Worm (Caenorhabditis elegans) whole organism, L4 larva: ENCODE data around the gene pes-4.

ENCODE experiments used
- D1046.2 ChIP-seq: fragments of 200-800 bp; sonication (Bioruptor generic); IDR thresholded peaks from 2 replicates; pipeline ENCODE4 v1.3.6; 2022; ENCODE audit warnings: missing genetic modification characterization, missing compliant biosample characterization
- F10B5.3 ChIP-seq: sonication (generic microtip); optimal IDR thresholded peaks from 2 replicates; lab custom pipeline; 2016; ENCODE audit warnings: mild to moderate bottlenecking, missing genetic modification characterization, missing compliant biosample characterization
- F44E2.7 ChIP-seq: fragments of 200-800 bp; sonication (Bioruptor generic); IDR thresholded peaks from 2 replicates; pipeline ENCODE4 v2.1.2; 2022; ENCODE audit warnings: missing genetic modification characterization, missing compliant biosample characterization
- Y105C5A.15 ChIP-seq: fragments of 200-800 bp; sonication (Bioruptor generic); IDR thresholded peaks from 2 replicates; pipeline ENCODE4 v1.3.6; 2022; ENCODE audit warnings: missing genetic modification characterization, missing compliant biosample characterization
- Y5F2A.4 ChIP-seq: fragments of 200-800 bp; sonication (Bioruptor generic); optimal IDR thresholded peaks from 2 replicates; lab custom pipeline; 2018; ENCODE audit warnings: mild to moderate bottlenecking, missing genetic modification characterization, missing compliant biosample characterization
- Y75B8A.6 ChIP-seq: fragments of 200-800 bp; sonication (Bioruptor generic); IDR thresholded peaks from 2 replicates; pipeline ENCODE4 v1.3.6; 2022; ENCODE audit warnings: missing genetic modification reagents, missing genetic modification characterization, missing compliant biosample characterization
- ZK337.2 ChIP-seq: fragments of 200-800 bp; sonication (Bioruptor generic); IDR thresholded peaks from 2 replicates; pipeline ENCODE4 v1.3.6; 2022; ENCODE audit warnings: missing genetic modification reagents, missing genetic modification characterization, missing compliant biosample characterization
- ZK546.5 ChIP-seq, 2 experiments: sonication (generic microtip); optimal IDR thresholded peaks; 2 replicates each; lab custom pipeline; 2017; ENCODE audit warnings: missing biosample characterization in 2 of 2, missing genetic modification characterization in 2 of 2
- aly-2 ChIP-seq: sonication (generic microtip); optimal IDR thresholded peaks from 2 replicates; lab custom pipeline; 2018; ENCODE audit warnings: missing biosample characterization, missing genetic modification characterization
- ceh-28 ChIP-seq: fragments of 150-350 bp; optimal IDR thresholded peaks from 2 replicates; lab custom pipeline; 2014; ENCODE audit warnings: missing biosample characterization, missing genetic modification reagents, missing genetic modification characterization
- ces-1 ChIP-seq: fragments of 150-350 bp; sonication (generic microtip); optimal IDR thresholded peaks from 4 replicates; lab custom pipeline; 2014; ENCODE audit warnings: missing biosample characterization, missing genetic modification reagents, missing genetic modification characterization
- cey-2 ChIP-seq: sonication (generic microtip); optimal IDR thresholded peaks from 3 replicates; lab custom pipeline; 2017; ENCODE audit warnings: missing genetic modification characterization, mild to moderate bottlenecking, missing compliant biosample characterization, antibody characterized with exemption, borderline replicate concordance; ENCODE audit not compliant: insufficient read depth
- daf-8 ChIP-seq: fragments of 200-800 bp; sonication (Bioruptor generic); IDR thresholded peaks from 2 replicates; pipeline ENCODE4 v1.3.6; 2022; ENCODE audit warnings: missing genetic modification characterization, missing compliant biosample characterization
- dmd-8 ChIP-seq: fragments of 200-800 bp; sonication (Bioruptor generic); IDR thresholded peaks from 2 replicates; pipeline ENCODE4 v1.3.6; 2022; ENCODE audit warnings: missing genetic modification characterization, missing compliant biosample characterization
- dpl-1 ChIP-seq: fragments of 150-350 bp; optimal IDR thresholded peaks from 2 replicates; lab custom pipeline; 2014; ENCODE audit warnings: missing biosample characterization, missing genetic modification reagents, missing genetic modification characterization
- hmg-1.1 ChIP-seq: fragments of 200-800 bp; sonication (Bioruptor generic); IDR thresholded peaks from 2 replicates; pipeline ENCODE4 v1.3.6; 2022; ENCODE audit warnings: missing genetic modification reagents, missing genetic modification characterization, missing compliant biosample characterization
- jun-1 ChIP-seq: fragments of 150-350 bp; optimal IDR thresholded peaks from 2 replicates; lab custom pipeline; 2014; ENCODE audit warnings: missing biosample characterization, missing genetic modification reagents, missing genetic modification characterization
- lin-1 ChIP-seq: fragments of 200-800 bp; sonication (Bioruptor generic); IDR thresholded peaks from 2 replicates; pipeline ENCODE4 v1.3.6; 2022; ENCODE audit warnings: missing genetic modification reagents, missing genetic modification characterization, missing compliant biosample characterization
- lin-13 ChIP-seq: fragments of 150-350 bp; optimal IDR thresholded peaks from 2 replicates; lab custom pipeline; 2014; ENCODE audit warnings: missing biosample characterization, missing genetic modification reagents, missing genetic modification characterization
- lin-29 ChIP-seq: fragments of 200-800 bp; sonication (Bioruptor generic); IDR thresholded peaks from 2 replicates; pipeline ENCODE4 v1.3.6; 2022; ENCODE audit warnings: missing genetic modification reagents, missing genetic modification characterization, missing compliant biosample characterization
- lin-38 ChIP-seq: fragments of 200-800 bp; sonication (Bioruptor generic); IDR thresholded peaks from 2 replicates; pipeline ENCODE4 v1.3.6; 2022; ENCODE audit warnings: missing genetic modification reagents, missing genetic modification characterization, missing compliant biosample characterization
- lsy-2 ChIP-seq, 2 experiments: fragments of 150-350 bp in 1 of 2; sonication (generic microtip) in 1 of 2; optimal IDR thresholded peaks; 2 replicates each; lab custom pipeline; 2014 to 2017; ENCODE audit warnings: missing biosample characterization in 2 of 2, missing genetic modification characterization in 2 of 2
- mdl-1 ChIP-seq, 2 experiments: fragments of 150-350 bp in 1 of 2; sonication (generic microtip) in 1 of 2; optimal IDR thresholded peaks; 2 replicates each; lab custom pipeline; 2014 to 2017; ENCODE audit warnings: missing biosample characterization in 2 of 2, missing genetic modification characterization in 2 of 2
- mep-1 ChIP-seq: fragments of 150-350 bp; sonication (generic microtip); optimal IDR thresholded peaks from 3 replicates; lab custom pipeline; 2014; ENCODE audit warnings: missing biosample characterization, missing genetic modification characterization
- mes-2 ChIP-seq: sonication (generic microtip); optimal IDR thresholded peaks from 2 replicates; lab custom pipeline; 2016; ENCODE audit warnings: missing genotype, mild to moderate bottlenecking, missing genetic modification characterization, missing compliant biosample characterization; ENCODE audit not compliant: poor library complexity, severe bottlenecking
- nhr-41 ChIP-seq: fragments of 200-800 bp; sonication (Bioruptor generic); IDR thresholded peaks from 2 replicates; pipeline ENCODE4 v1.3.6; 2022; ENCODE audit warnings: missing genetic modification reagents, missing genetic modification characterization, missing compliant biosample characterization
- nhr-76 ChIP-seq: fragments of 150-350 bp; optimal IDR thresholded peaks from 2 replicates; lab custom pipeline; 2014; ENCODE audit warnings: missing biosample characterization, missing genetic modification characterization
- pha-4 ChIP-seq, 2 experiments: fragments of 150-350 bp in 1 of 2; fragments of 200-800 bp in 1 of 2; sonication (Bioruptor generic) in 1 of 2; IDR thresholded peaks in 1 of 2; optimal IDR thresholded peaks in 1 of 2; 2 replicates each; pipeline versions ENCODE4 v1.3.6 to Lab custom; 2014 to 2022; ENCODE audit warnings: missing genetic modification characterization in 2 of 2, missing genetic modification reagents in 2 of 2, missing biosample characterization in 1 of 2, missing compliant biosample characterization in 1 of 2
- sdz-12 ChIP-seq: fragments of 200-800 bp; sonication (Bioruptor generic); optimal IDR thresholded peaks from 2 replicates; lab custom pipeline; 2018; ENCODE audit warnings: mild to moderate bottlenecking, missing genetic modification characterization, missing compliant biosample characterization
- set-16 ChIP-seq: fragments of 200-800 bp; sonication (Bioruptor generic); IDR thresholded peaks from 2 replicates; pipeline ENCODE4 v1.3.6; 2022; ENCODE audit warnings: missing genetic modification reagents, missing genetic modification characterization, missing compliant biosample characterization
- tra-1 ChIP-seq: fragments of 200-800 bp; sonication (Bioruptor generic); IDR thresholded peaks from 2 replicates; pipeline ENCODE4 v1.3.6; 2022; ENCODE audit warnings: missing genetic modification reagents, missing genetic modification characterization, missing compliant biosample characterization
- unc-130 ChIP-seq: sonication (generic microtip); optimal IDR thresholded peaks from 2 replicates; lab custom pipeline; 2016; ENCODE audit warnings: missing genetic modification reagents, missing genetic modification characterization, missing compliant biosample characterization
- unc-62 ChIP-seq, 3 experiments: fragments of 150-350 bp in 1 of 3; sonication (generic microtip); optimal IDR thresholded peaks in 2 of 3; peaks in 1 of 3; 1 replicate in 1 of 3; 2 replicates in 2 of 3; lab custom pipeline; 2014 to 2017; ENCODE audit warnings: missing biosample characterization in 3 of 3, missing genetic modification characterization in 3 of 3, missing genetic modification reagents in 3 of 3, missing genotype in 1 of 3
- vab-7 ChIP-seq: fragments of 200-800 bp; sonication (Bioruptor generic); IDR thresholded peaks from 2 replicates; pipeline ENCODE4 v1.3.6; 2022; ENCODE audit warnings: missing genetic modification reagents, missing genetic modification characterization, missing compliant biosample characterization
- zfp-2 ChIP-seq: sonication (generic microtip); optimal IDR thresholded peaks from 2 replicates; lab custom pipeline; 2016; ENCODE audit warnings: mild to moderate bottlenecking, missing genetic modification characterization, missing compliant biosample characterization
- zip-11 ChIP-seq: fragments of 200-800 bp; sonication (Bioruptor generic); IDR thresholded peaks from 2 replicates; pipeline ENCODE4 v1.3.6; 2022; ENCODE audit warnings: missing genetic modification characterization, missing compliant biosample characterization
- ztf-7 ChIP-seq: fragments of 150-350 bp; optimal IDR thresholded peaks from 2 replicates; lab custom pipeline; 2014; ENCODE audit warnings: missing biosample characterization, missing genetic modification characterization

Gene pes-4

ce11 chrIII:1210638-1211037 is 19.4 kb downstream of the pes-4 start:
- TF ChIP-seq ztf-7 (tag; lab: Kevin White, UChicago) (no peak), ceh-28 (tag; lab: Kevin White, UChicago) (peak; percentile 31), unc-62 (GFP tag; optimal IDR thresholded peaks at IDR 0.05 in 1 of 2; lab: Kevin White, UChicago) (peak in 1 of 2 experiments; percentile 12), unc-62 (tag; optimal IDR thresholded peaks at IDR 0.05; lab: Kevin White, UChicago) (no peak)

DNA sequence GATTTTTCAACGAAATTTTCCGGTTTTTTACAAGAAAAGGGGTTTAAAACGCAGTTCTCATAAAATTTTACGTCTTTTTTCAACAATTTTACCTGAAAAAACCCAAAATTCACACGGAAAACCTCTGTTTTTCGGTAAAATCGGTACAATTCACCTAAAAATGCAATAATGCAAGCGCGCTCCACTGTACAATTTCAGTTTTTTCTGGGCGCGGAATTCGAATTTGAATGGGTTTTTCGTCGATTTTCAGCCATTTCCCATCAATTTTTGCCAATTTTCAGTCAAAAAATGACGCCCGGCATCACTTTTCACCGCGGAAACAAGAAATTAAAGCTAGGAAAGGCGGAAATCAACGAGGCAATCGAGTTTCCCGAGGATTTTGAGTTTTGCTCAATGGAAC is 22.2 kb downstream of the pes-4 start, which contains the start of gene orc-3:
TSS of gene orc-3 (plus strand) at position 282 of the 400 bp plus-strand sequence.
- TF ChIP-seq lsy-2 (tag; optimal IDR thresholded peaks at IDR 0.05; lab: Kevin White, UChicago) (peak in 1 of 2 experiments; percentile 22), lin-13 (GFP tag; lab: Kevin White, UChicago) (peak; percentile 43), dpl-1 (peak; percentile 84), mep-1 (tag; lab: Kevin White, UChicago) (peak; percentile 18), mes-2 (tag; lab: Kevin White, UChicago) (peak; percentile 68), lin-1 (GFP tag; lab: Robert Waterston, UW) (no peak), lin-38 (GFP tag; lab: Robert Waterston, UW) (peak; percentile 93), ZK546.5 (tag; optimal IDR thresholded peaks at IDR 0.05; lab: Kevin White, UChicago) (no peak), nhr-76 (tag; lab: Kevin White, UChicago) (no peak), F44E2.7 (GFP tag; lab: Robert Waterston, UW) (no peak)
- TF ChIP-seq, all 104 proteins: peak for 6

DNA sequence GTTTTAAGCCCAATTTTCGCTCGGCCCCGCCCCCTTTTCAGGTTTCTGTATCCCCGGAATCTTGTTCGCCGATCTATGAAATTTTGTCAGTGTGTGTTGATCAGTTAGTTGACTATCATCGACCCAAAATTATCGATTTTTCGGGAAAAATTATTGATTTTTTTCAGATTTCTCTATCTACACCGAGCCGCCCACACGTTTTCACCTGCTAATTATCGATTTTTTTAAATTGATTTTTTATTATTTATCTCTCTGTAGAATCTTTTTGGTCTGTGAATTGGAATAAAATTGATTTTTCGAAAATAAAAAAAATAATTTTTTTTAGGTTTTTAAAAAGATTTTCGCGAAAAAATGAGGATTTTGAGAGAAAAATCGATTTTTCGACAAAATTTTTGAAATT is 23.0 kb downstream of the pes-4 start:
- peak; percentile 86 for TF ChIP-seq ceh-28 (tag; lab: Kevin White, UChicago)
- TF ChIP-seq mdl-1 (tag; optimal IDR thresholded peaks at IDR 0.05; lab: Kevin White, UChicago), result no peak

- TF ChIP-seq tra-1 (GFP tag; lab: Robert Waterston, UW) (no peak), daf-8 (GFP tag; lab: Robert Waterston, UW) (no peak), unc-130 (no peak), zfp-2 (tag; lab: Kevin White, UChicago) (no peak), ceh-28 (tag; lab: Kevin White, UChicago) (peak; percentile 52), jun-1 (tag; lab: Kevin White, UChicago) (no peak), Y75B8A.6 (GFP tag; lab: Robert Waterston, UW) (no peak), lsy-2 (tag; optimal IDR thresholded peaks at IDR 0.05; lab: Kevin White, UChicago) (no peak)
Observed at ce11 chrIII:1206331-1206730, 23.7 kb downstream of the pes-4 start.

ce11 chrIII:1205421-1205820 is 24.7 kb downstream of the pes-4 start:
- TF ChIP-seq set-16 (GFP tag; lab: Robert Waterston, UW) (peak; percentile 65), ZK337.2 (GFP tag; lab: Robert Waterston, UW) (no peak), pha-4 (GFP tag; IDR thresholded peaks at IDR 0.05; lab: Robert Waterston, UW) (no peak), pha-4 (tag; optimal IDR thresholded peaks at IDR 0.05; lab: Kevin White, UChicago) (no peak), unc-62 (GFP tag; optimal IDR thresholded peaks at IDR 0.05 in 1 of 2; lab: Kevin White, UChicago) (peak in 1 of 2 experiments; percentile 40), unc-62 (tag; optimal IDR thresholded peaks at IDR 0.05; lab: Kevin White, UChicago) (no peak)

DNA sequence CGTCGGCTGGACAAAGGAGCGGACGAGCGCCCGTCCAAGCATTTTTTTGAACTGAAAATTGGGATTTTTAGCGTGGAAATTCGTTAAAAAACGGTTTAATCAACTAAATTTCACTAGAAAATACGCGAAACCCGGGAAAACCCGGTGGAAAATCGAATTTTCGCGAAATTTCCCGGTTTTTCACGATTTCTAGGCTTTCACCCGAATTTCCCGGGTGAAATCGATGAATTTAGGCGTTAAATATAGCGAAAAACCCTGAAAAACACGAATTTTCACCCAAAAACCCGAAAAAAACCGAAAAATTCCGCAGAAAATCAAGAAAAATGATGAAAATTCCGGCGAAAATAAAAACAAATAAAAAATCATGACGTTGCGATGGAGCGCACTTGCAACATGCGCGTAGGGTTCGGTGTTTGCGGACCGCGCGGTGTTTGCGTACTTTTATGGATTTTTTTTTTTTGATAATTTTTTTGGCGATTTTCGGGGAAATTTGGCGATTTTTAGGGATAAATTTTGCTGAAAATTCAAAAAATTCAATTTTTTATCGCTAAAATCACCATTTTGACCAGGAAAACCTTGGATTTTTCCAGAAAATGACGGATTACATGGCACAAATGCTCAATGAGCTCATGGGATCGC is 28.0 kb downstream of the pes-4 start, which contains the start of the genes mrpl-45 and Y119D3B.12:
TSS of gene mrpl-45 (minus strand) at position 51 of the 639 bp plus-strand sequence.
TSS of gene Y119D3B.12 (plus strand) at position 589 of the 639 bp plus-strand sequence.
- TF ChIP-seq nhr-41 (GFP tag; lab: Robert Waterston, UW), result no peak
- peak in 1 of 2 experiments; percentile 88 for TF ChIP-seq lsy-2 (tag; optimal IDR thresholded peaks at IDR 0.05; lab: Kevin White, UChicago)
- TF ChIP-seq cey-2 (tag; lab: Kevin White, UChicago), result no peak
- TF ChIP-seq D1046.2 (GFP tag; lab: Robert Waterston, UW), result no peak
- no peak for TF ChIP-seq Y105C5A.15
- no peak for TF ChIP-seq F44E2.7 (GFP tag; lab: Robert Waterston, UW)
- TF ChIP-seq lin-29 (GFP tag; lab: Robert Waterston, UW), result no peak
- TF ChIP-seq zip-11 (GFP tag; lab: Robert Waterston, UW), result no peak
- TF ChIP-seq ces-1, result no peak
- TF ChIP-seq aly-2, result no peak
- no peak for TF ChIP-seq F10B5.3 (tag; lab: Kevin White, UChicago)
- TF ChIP-seq hmg-1.1 (GFP tag; lab: Robert Waterston, UW), result peak; percentile 65
- TF ChIP-seq sdz-12, result no peak
- TF ChIP-seq lin-1 (GFP tag; lab: Robert Waterston, UW), result no peak
- no peak for TF ChIP-seq zfp-2 (tag; lab: Kevin White, UChicago)
- no peak for TF ChIP-seq vab-7 (GFP tag; lab: Robert Waterston, UW)
- peak; percentile 72 for TF ChIP-seq mep-1 (tag; lab: Kevin White, UChicago)
- no peak for TF ChIP-seq set-16 (GFP tag; lab: Robert Waterston, UW)
- no peak for TF ChIP-seq Y5F2A.4 (GFP tag; lab: Kevin White, UChicago)
- peak; percentile 81 for TF ChIP-seq dpl-1
- no peak for TF ChIP-seq ZK546.5 (tag; optimal IDR thresholded peaks at IDR 0.05; lab: Kevin White, UChicago)
- TF ChIP-seq dmd-8, result no peak
